Fruit fly (Drosophila melanogaster) whole organism, embryonic: ENCODE results near the gene CG18301.
A peak's percentile ranks its signal among the peaks of the same experiment; 100 is the strongest.

Experiments
- BEAF-32 ChIP-seq: fragments of 200-800 bp; sonication (Bioruptor generic); optimal IDR thresholded peaks from 3 replicates; lab custom pipeline; 2017; ENCODE audit warnings: missing biosample characterization, missing genetic modification characterization, mild to moderate bottlenecking, moderate library complexity, missing genetic modification reagents
- CG12236 ChIP-seq: fragments of 200-800 bp; sonication (Bioruptor generic); optimal IDR thresholded peaks from 2 replicates; lab custom pipeline; 2016; ENCODE audit warnings: missing biosample characterization, missing genetic modification characterization
- CG13775 ChIP-seq: fragments of 200-800 bp; sonication (Bioruptor generic); optimal IDR thresholded peaks from 3 replicates; lab custom pipeline; 2017; ENCODE audit warnings: missing biosample characterization, mild to moderate bottlenecking, missing genetic modification characterization
- CG14014 ChIP-seq: fragments of 200-800 bp; sonication (Bioruptor generic); IDR thresholded peaks from 2 replicates; pipeline ENCODE4 v1.3.6; 2022; ENCODE audit warnings: missing biosample characterization, missing genetic modification characterization
- CG15601 ChIP-seq: fragments of 200-800 bp; sonication (Bioruptor generic); optimal IDR thresholded peaks from 3 replicates; lab custom pipeline; 2019; ENCODE audit warnings: missing biosample characterization, mild to moderate bottlenecking, missing genetic modification characterization, moderate library complexity
- CG1647 ChIP-seq: fragments of 200-800 bp; sonication (Bioruptor generic); optimal IDR thresholded peaks from 3 replicates; lab custom pipeline; 2016; ENCODE audit warnings: missing biosample characterization, missing genetic modification characterization
- CG16813 ChIP-seq: fragments of 200-800 bp; sonication (Bioruptor generic); IDR thresholded peaks from 3 replicates; pipeline ENCODE4 v1.3.6; 2022; ENCODE audit warnings: missing biosample characterization, missing genetic modification characterization; ENCODE audit not compliant: partially characterized antibody
- CG16863 ChIP-seq: fragments of 200-800 bp; sonication (Bioruptor generic); optimal IDR thresholded peaks from 3 replicates; lab custom pipeline; 2016; ENCODE audit warnings: missing biosample characterization, missing genetic modification characterization
- CG18599 ChIP-seq: fragments of 200-800 bp; sonication (Bioruptor generic); optimal IDR thresholded peaks from 3 replicates; lab custom pipeline; 2017; ENCODE audit warnings: missing biosample characterization, missing genetic modification characterization, mild to moderate bottlenecking, moderate library complexity, missing genetic modification reagents
- CG2116 ChIP-seq: fragments of 200-800 bp; sonication (Bioruptor generic); optimal IDR thresholded peaks from 3 replicates; lab custom pipeline; 2018; ENCODE audit warnings: missing biosample characterization, mild to moderate bottlenecking, missing genetic modification characterization
- CG30020 ChIP-seq: fragments of 200-800 bp; optimal IDR thresholded peaks from 2 replicates; lab custom pipeline; 2019; ENCODE audit warnings: missing biosample characterization, mild to moderate bottlenecking, missing genetic modification characterization, moderate library complexity
- CG34422 ChIP-seq: fragments of 200-800 bp; sonication (Bioruptor generic); IDR thresholded peaks from 3 replicates; pipeline ENCODE4 v1.3.6; 2022; ENCODE audit warnings: missing biosample characterization, missing genetic modification characterization
- CG6689 ChIP-seq: fragments of 200-800 bp; sonication (Bioruptor generic); IDR thresholded peaks from 2 replicates; pipeline ENCODE4 v1.3.6; 2022; ENCODE audit warnings: missing biosample characterization, missing genetic modification characterization
- CG9797 ChIP-seq: fragments of 200-800 bp; sonication (Bioruptor generic); optimal IDR thresholded peaks from 3 replicates; lab custom pipeline; 2018; ENCODE audit warnings: missing biosample characterization, mild to moderate bottlenecking, missing genetic modification characterization
- Dref ChIP-seq: fragments of 200-800 bp; sonication (Bioruptor generic); IDR thresholded peaks from 2 replicates; pipeline ENCODE4 v1.3.6; 2022; ENCODE audit warnings: missing biosample characterization, missing genetic modification characterization
- Hmx ChIP-seq: fragments of 200-800 bp; sonication (Bioruptor generic); optimal IDR thresholded peaks from 2 replicates; lab custom pipeline; 2016; ENCODE audit warnings: missing biosample characterization, missing genetic modification characterization
- Hr39 ChIP-seq: fragments of >200 bp; optimal IDR thresholded peaks from 2 replicates; lab custom pipeline; 2017
- MBD-R2 ChIP-seq: fragments of 200-800 bp; sonication (Bioruptor generic); IDR thresholded peaks from 2 replicates; pipeline ENCODE4 v1.3.6; 2022; ENCODE audit warnings: missing biosample characterization, missing genetic modification characterization
- MTF-1 ChIP-seq: fragments of 200-800 bp; sonication (Bioruptor generic); optimal IDR thresholded peaks from 2 replicates; lab custom pipeline; 2018; ENCODE audit warnings: missing biosample characterization, mild to moderate bottlenecking, missing genetic modification characterization, borderline replicate concordance
- Med ChIP-seq: fragments of 200-800 bp; sonication (Bioruptor generic); peaks from one replicate; lab custom pipeline; 2016; ENCODE audit warnings: missing biosample characterization, missing genetic modification characterization, mild to moderate bottlenecking, inconsistent platforms, moderate library complexity
- Sin3A ChIP-seq: fragments of >200 bp; optimal IDR thresholded peaks from 2 replicates; lab custom pipeline; 2018
- TFAM ChIP-seq: fragments of 200-800 bp; sonication (Bioruptor generic); optimal IDR thresholded peaks from 2 replicates; lab custom pipeline; 2017; ENCODE audit warnings: missing biosample characterization, missing genetic modification characterization, inconsistent platforms
- Trl ChIP-seq, 3 experiments: fragments of >200 bp in 2 of 3; fragments of 200-800 bp in 1 of 3; sonication (Bioruptor generic) in 1 of 3; optimal IDR thresholded peaks; 2 replicates in 1 of 3; 3 replicates in 2 of 3; lab custom pipeline; 2016 to 2017; ENCODE audit warnings: missing biosample characterization in 1 of 3, missing genetic modification characterization in 1 of 3
- amos ChIP-seq: fragments of 200-800 bp; sonication (Bioruptor generic); IDR thresholded peaks from 2 replicates; pipeline ENCODE4 v1.3.6; 2022; ENCODE audit warnings: missing biosample characterization, missing genetic modification characterization; ENCODE audit not compliant: partially characterized antibody
- bbx ChIP-seq: fragments of 200-800 bp; sonication (Bioruptor generic); IDR thresholded peaks from 2 replicates; pipeline ENCODE4 v1.3.6; 2022; ENCODE audit warnings: missing biosample characterization, missing genetic modification characterization; ENCODE audit not compliant: partially characterized antibody
- bcd ChIP-seq: fragments of 200-800 bp; sonication (Bioruptor generic); optimal IDR thresholded peaks from 2 replicates; lab custom pipeline; 2017; ENCODE audit warnings: missing biosample characterization, mild to moderate bottlenecking, missing genetic modification characterization
- chinmo ChIP-seq: fragments of 200-800 bp; sonication (Bioruptor generic); IDR thresholded peaks from 4 replicates; pipeline ENCODE4 v1.3.6; 2022; ENCODE audit warnings: missing biosample characterization, missing genetic modification characterization; ENCODE audit not compliant: partially characterized antibody
- dpn ChIP-seq, 2 experiments: fragments of 200-800 bp; sonication (Bioruptor generic); optimal IDR thresholded peaks; 3 replicates each; lab custom pipeline; 2016; ENCODE audit warnings: missing biosample characterization in 2 of 2, missing genetic modification characterization in 2 of 2
- dysf ChIP-seq: fragments of 200-800 bp; sonication (Bioruptor generic); IDR thresholded peaks from 3 replicates; pipeline ENCODE4 v1.3.6; 2022; ENCODE audit warnings: missing biosample characterization, missing genetic modification characterization
- esg ChIP-seq: fragments of 200-800 bp; sonication (Bioruptor generic); conservative IDR thresholded peaks from 2 replicates; pipeline ENCODE4 v1.3.6; 2022; ENCODE audit warnings: missing biosample characterization, missing genetic modification characterization
- grn ChIP-seq: fragments of 200-800 bp; sonication (Bioruptor generic); optimal IDR thresholded peaks from 3 replicates; lab custom pipeline; 2017; ENCODE audit warnings: missing biosample characterization, missing genetic modification characterization
- hb ChIP-seq: fragments of 200-800 bp; sonication (Bioruptor generic); IDR thresholded peaks from 3 replicates; pipeline ENCODE4 v1.3.6; 2022; ENCODE audit warnings: missing biosample characterization, missing genetic modification characterization; ENCODE audit not compliant: partially characterized antibody
- hkb ChIP-seq, 2 experiments: fragments of 200-800 bp in 1 of 2; fragments of >200 bp in 1 of 2; sonication (Bioruptor generic) in 1 of 2; IDR thresholded peaks in 1 of 2; optimal IDR thresholded peaks in 1 of 2; 2 replicates each; pipeline versions ENCODE4 v1.3.6 to Lab custom; 2017 to 2022; ENCODE audit warnings: missing biosample characterization in 1 of 2, missing genetic modification characterization in 1 of 2
- kay ChIP-seq: fragments of 200-800 bp; sonication (Bioruptor generic); optimal IDR thresholded peaks from 2 replicates; lab custom pipeline; 2016; ENCODE audit warnings: missing biosample characterization, missing genetic modification characterization
- knrl ChIP-seq: fragments of 200-800 bp; sonication (Bioruptor generic); IDR thresholded peaks from 3 replicates; pipeline ENCODE4 v1.3.6; 2022; ENCODE audit warnings: missing biosample characterization, missing genetic modification characterization; ENCODE audit not compliant: partially characterized antibody
- lilli ChIP-seq: fragments of 200-800 bp; sonication (Bioruptor generic); optimal IDR thresholded peaks from 3 replicates; lab custom pipeline; 2016; ENCODE audit warnings: missing biosample characterization, missing genetic modification characterization
- nmo ChIP-seq: fragments of 200-800 bp; sonication (Bioruptor generic); optimal IDR thresholded peaks from 2 replicates; lab custom pipeline; 2018; ENCODE audit warnings: missing biosample characterization, mild to moderate bottlenecking, missing genetic modification characterization, moderate library complexity
- onecut ChIP-seq: fragments of 200-800 bp; sonication (Bioruptor generic); IDR thresholded peaks from 2 replicates; pipeline ENCODE4 v1.3.6; 2022; ENCODE audit warnings: missing biosample characterization, missing genetic modification characterization
- otp ChIP-seq: fragments of 200-800 bp; sonication (Bioruptor generic); IDR thresholded peaks from 3 replicates; pipeline ENCODE4, ENCODE4 v1.3.6; 2022; ENCODE audit warnings: missing biosample characterization, missing genetic modification characterization
- pb ChIP-seq: fragments of 200-800 bp; sonication (Bioruptor generic); optimal IDR thresholded peaks from 3 replicates; lab custom pipeline; 2016; ENCODE audit warnings: missing biosample characterization, missing genetic modification characterization
- ranshi ChIP-seq: fragments of 200-800 bp; sonication (Bioruptor generic); IDR thresholded peaks from 2 replicates; pipeline ENCODE4 v1.3.6; 2022; ENCODE audit warnings: missing biosample characterization, missing genetic modification characterization
- sens ChIP-seq: fragments of 200-800 bp; sonication (Bioruptor generic); peaks from one replicate; lab custom pipeline; 2016; ENCODE audit warnings: missing biosample characterization, missing genetic modification characterization
- slbo ChIP-seq: fragments of 200-800 bp; sonication (Bioruptor generic); IDR thresholded peaks from 2 replicates; pipeline ENCODE4 v1.3.6; 2022; ENCODE audit warnings: missing biosample characterization, missing genetic modification characterization
- sna ChIP-seq: fragments of 200-800 bp; sonication (Bioruptor generic); IDR thresholded peaks from 2 replicates; pipeline ENCODE4 v1.3.6; 2022; ENCODE audit warnings: missing biosample characterization, missing genetic modification characterization; ENCODE audit not compliant: partially characterized antibody
- stwl ChIP-seq: fragments of 200-800 bp; sonication (Bioruptor generic); optimal IDR thresholded peaks from 3 replicates; lab custom pipeline; 2018; ENCODE audit warnings: missing biosample characterization, mild to moderate bottlenecking, missing genetic modification characterization, moderate library complexity
- tin ChIP-seq: fragments of 200-800 bp; sonication (Bioruptor generic); optimal IDR thresholded peaks from 3 replicates; lab custom pipeline; 2016; ENCODE audit warnings: missing biosample characterization, missing genetic modification characterization
- trem ChIP-seq: fragments of 200-800 bp; optimal IDR thresholded peaks from 3 replicates; lab custom pipeline; 2019; ENCODE audit warnings: missing biosample characterization, mild to moderate bottlenecking, missing genetic modification characterization, moderate library complexity
- zen2 ChIP-seq: fragments of 200-800 bp; sonication (Bioruptor generic); IDR thresholded peaks from 3 replicates; pipeline ENCODE4 v1.3.6; 2022; ENCODE audit warnings: missing biosample characterization, missing genetic modification characterization; ENCODE audit not compliant: partially characterized antibody

Gene CG18301

DNA sequence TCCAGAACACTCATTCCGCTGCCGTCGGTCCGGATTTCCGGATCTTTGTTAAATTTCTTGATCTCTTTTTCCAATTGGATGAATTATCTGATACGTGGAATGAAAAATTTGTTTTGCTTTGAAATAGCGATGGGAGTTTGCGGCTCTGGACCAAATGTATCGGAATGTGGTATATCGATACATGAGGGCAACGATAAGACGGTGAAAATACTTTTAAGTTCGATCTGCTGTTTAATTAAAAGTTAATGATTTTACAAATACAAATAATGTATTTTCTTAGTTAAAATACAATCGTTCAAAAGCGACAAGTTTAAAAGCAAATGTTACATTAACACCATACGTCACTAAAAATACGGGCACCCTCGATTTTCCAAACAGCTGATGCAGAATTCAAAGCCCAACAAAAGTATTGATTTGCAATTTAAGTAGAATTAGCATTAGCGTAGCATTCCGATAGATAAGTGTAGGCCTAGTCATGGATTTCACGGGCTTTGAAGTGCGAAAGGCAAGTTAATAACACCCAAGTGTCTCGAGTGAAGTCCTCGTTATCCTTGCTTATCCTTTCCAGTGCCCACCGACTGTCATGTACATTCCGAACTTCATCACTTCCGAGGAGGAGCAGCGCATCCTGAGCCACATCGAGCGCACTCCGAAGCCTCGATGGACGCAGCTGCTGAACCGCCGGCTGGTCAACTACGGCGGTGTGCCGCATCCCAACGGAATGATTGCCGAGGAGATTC lies 43.0 kb upstream of the CG18301 start, which contains the start of the genes Cog4 and CG6144 (continued):
- TF ChIP-seq slbo, result peak; percentile 51; the same call in 1 of the 2 replicates
- TF ChIP-seq tin, result peak; percentile 2
- TF ChIP-seq sna (GFP tag; lab: Robert Waterston, UW), result peak; percentile 84
- peak; percentile 60 for TF ChIP-seq lilli (GFP tag; lab: Kevin White, UChicago)
- peak; percentile 21 for TF ChIP-seq CG16863 (GFP tag; lab: Kevin White, UChicago)
- no peak for TF ChIP-seq TFAM (GFP tag; lab: Kevin White, UChicago)
- TF ChIP-seq Hmx (GFP tag; lab: Kevin White, UChicago), result peak; percentile 41
- TF ChIP-seq Trl (optimal IDR thresholded peaks at IDR 0.05; lab: Kevin White, UChicago), result no peak
- TF ChIP-seq Trl (GFP tag; optimal IDR thresholded peaks at IDR 0.05; lab: Kevin White, UChicago), result peak; percentile 62
- TF ChIP-seq chinmo (GFP tag; lab: Robert Waterston, UW), result 0 out of 4 replicates have a peak, but pooled peaks have one; percentile 73
- no peak for TF ChIP-seq Hr39 (lab: Kevin White, UChicago)
- TF ChIP-seq esg, result 0 out of 2 replicates have a peak, but pooled peaks have one; percentile 7
- TF ChIP-seq grn, result peak; percentile 63
- peak; percentile 91 for TF ChIP-seq onecut (GFP tag; lab: Robert Waterston, UW)
- TF ChIP-seq trem (tag; lab: Kevin White, UChicago), result peak; percentile 57
- peak; percentile 61 for TF ChIP-seq CG9797 (GFP tag; lab: Kevin White, UChicago)
- peak; percentile 65 for TF ChIP-seq CG30020 (tag; lab: Kevin White, UChicago)
- TF ChIP-seq amos, result peak; percentile 77
- no peak for TF ChIP-seq MTF-1 (GFP tag; lab: Kevin White, UChicago)
- TF ChIP-seq CG18599 (GFP tag; lab: Kevin White, UChicago), result no peak
- TF ChIP-seq Dref (GFP tag; lab: Robert Waterston, UW), result peak; percentile 80
- TF ChIP-seq Sin3A (lab: Kevin White, UChicago), result peak; percentile 64
- peak; percentile 4 to 6 for TF ChIP-seq dpn (GFP tag; optimal IDR thresholded peaks at IDR 0.05; lab: Kevin White, UChicago)
- TF ChIP-seq BEAF-32 (GFP tag; lab: Kevin White, UChicago), result peak; percentile 78
- peak; percentile 83 for TF ChIP-seq nmo (GFP tag; lab: Kevin White, UChicago)
- no peak for TF ChIP-seq bcd (GFP tag; lab: Kevin White, UChicago)
- TF ChIP-seq hkb (optimal IDR thresholded peaks at IDR 0.05; lab: Kevin White, UChicago), result no peak
- TF ChIP-seq hkb (GFP tag; IDR thresholded peaks at IDR 0.05; lab: Robert Waterston, UW), result peak; percentile 49; the same call in 1 of the 2 replicates
- TF ChIP-seq CG13775 (GFP tag; lab: Kevin White, UChicago), result peak; percentile 11
- TF ChIP-seq knrl (GFP tag; lab: Robert Waterston, UW), result peak; percentile 77
- TF ChIP-seq CG2116 (GFP tag; lab: Kevin White, UChicago), result peak; percentile 79
- peak; percentile 87 for TF ChIP-seq MBD-R2 (GFP tag; lab: Robert Waterston, UW)
- peak; percentile 30 for TF ChIP-seq kay
- no peak for TF ChIP-seq CG1647 (GFP tag; lab: Kevin White, UChicago)
- TF ChIP-seq ranshi, result peak; percentile 82; the same call in 1 of the 2 replicates
- peak; percentile 63 for TF ChIP-seq CG6689
- TF ChIP-seq otp, result 0 out of 3 replicates have a peak, but pooled peaks have one; percentile 8
- TF ChIP-seq CG16813, result peak; percentile 71
- TF ChIP-seq dysf, result no peak
- TF ChIP-seq Med, result peak; percentile 63
- TF ChIP-seq zen2 (GFP tag; lab: Robert Waterston, UW), result peak; percentile 80; the same call in 2 of the 3 replicates
- TF ChIP-seq sens (GFP tag; lab: Kevin White, UChicago), result peak; percentile 76
- TF ChIP-seq bbx (GFP tag; lab: Robert Waterston, UW), result peak; percentile 75
- TF ChIP-seq hb (GFP tag; lab: Robert Waterston, UW), result peak; percentile 27; the same call in 2 of the 3 replicates
- peak; percentile 55; the same call in 1 of the 3 replicates for TF ChIP-seq CG34422 (GFP tag; lab: Robert Waterston, UW)
- no peak for TF ChIP-seq pb (GFP tag; lab: Kevin White, UChicago)
- peak; percentile 72 for TF ChIP-seq CG14014 (GFP tag; lab: Robert Waterston, UW)
- no peak for TF ChIP-seq CG12236
- no peak for TF ChIP-seq CG15601 (tag; lab: Kevin White, UChicago)
- peak; percentile 34 for TF ChIP-seq stwl
